Fruit fly (Drosophila melanogaster): ENCODE results near the gene Spp.

The Spp gene

dm6 chr2L:521940-522632 is 22.4 kb downstream of the Spp start (continued):
- TF ChIP-seq CG13287 (GFP tag; IDR thresholded peaks at IDR 0.05; ENCODE audit: partially characterized antibody) (no peak), CG7987 (GFP tag; optimal IDR thresholded peaks at IDR 0.05) (peak; percentile 60), cad (GFP tag; optimal IDR thresholded peaks at IDR 0.05) (no peak), phol (tag; optimal IDR thresholded peaks at IDR 0.05) (peak; percentile 88), CG17568 (GFP tag; optimal IDR thresholded peaks at IDR 0.05) (peak; percentile 54), H15 (GFP tag; IDR thresholded peaks at IDR 0.05) (peak; percentile 91), wdn (GFP tag; IDR thresholded peaks at IDR 0.05) (no peak), CG11504 (tag; optimal IDR thresholded peaks at IDR 0.05) (peak; percentile 77), caup (GFP tag; optimal IDR thresholded peaks at IDR 0.05; ENCODE audit: severe bottlenecking) (peak; percentile 0), CG15479 (GFP tag; optimal IDR thresholded peaks at IDR 0.05) (peak; percentile 93), pan (optimal IDR thresholded peaks at IDR 0.05) (peak in 1 of 2 experiments; percentile 72), pan (GFP tag; optimal IDR thresholded peaks at IDR 0.05 in 1 of 2, IDR thresholded peaks at IDR 0.05 in 1 of 2) (peak; percentile 44 to 93), CG14014 (GFP tag; IDR thresholded peaks at IDR 0.05) (peak; percentile 68), scrt (GFP tag; optimal IDR thresholded peaks at IDR 0.05) (peak; percentile 65), Sin3A (optimal IDR thresholded peaks at IDR 0.05) (no peak), Taf1 (GFP tag; IDR thresholded peaks at IDR 0.05) (no peak), eve (GFP tag; optimal IDR thresholded peaks at IDR 0.05) (peak in 1 of 2 experiments; percentile 87), CG43689 (GFP tag; IDR thresholded peaks at IDR 0.05) (peak; percentile 54), vvl (GFP tag; IDR thresholded peaks at IDR 0.05) (peak; percentile 93), pzg (GFP tag; optimal IDR thresholded peaks at IDR 0.05) (no peak), gcm (GFP tag; optimal IDR thresholded peaks at IDR 0.05) (peak; percentile 67), Hr3 (GFP tag; optimal IDR thresholded peaks at IDR 0.05) (peak; percentile 85), fd96Cb (tag; optimal IDR thresholded peaks at IDR 0.05) (peak; percentile 90), chinmo (GFP tag; IDR thresholded peaks at IDR 0.05; ENCODE audit: partially characterized antibody) (no peak), Poxn (GFP tag; IDR thresholded peaks at IDR 0.05) (no peak), CG5953 (GFP tag; IDR thresholded peaks at IDR 0.05) (peak; percentile 77), Gug (GFP tag; IDR thresholded peaks at IDR 0.05) (peak; percentile 79; the same call in 3 of the 4 replicates), Mad (GFP tag; optimal IDR thresholded peaks at IDR 0.05) (peak; percentile 18), CkIIα-i1 (GFP tag; IDR thresholded peaks at IDR 0.05) (no peak), Ssrp (tag; optimal IDR thresholded peaks at IDR 0.05) (peak; percentile 69), fru (optimal IDR thresholded peaks at IDR 0.05) (no peak), CG10462 (GFP tag; optimal IDR thresholded peaks at IDR 0.05) (peak; percentile 73), chm (GFP tag; IDR thresholded peaks at IDR 0.05) (peak; percentile 82), oc (tag; optimal IDR thresholded peaks at IDR 0.05) (peak; percentile 86), CG2889 (GFP tag; IDR thresholded peaks at IDR 0.05) (peak; percentile 72), knrl (GFP tag; IDR thresholded peaks at IDR 0.05; ENCODE audit: partially characterized antibody) (no peak), CG11696 (GFP tag; IDR thresholded peaks at IDR 0.05) (peak; percentile 53; the same call in 1 of the 2 replicates), CG4730 (GFP tag; IDR thresholded peaks at IDR 0.05) (peak; percentile 80), Dbx (GFP tag; IDR thresholded peaks at IDR 0.05) (no peak), CG33557 (GFP tag; optimal IDR thresholded peaks at IDR 0.05) (peak; percentile 49), ab (GFP tag; optimal IDR thresholded peaks at IDR 0.05) (peak; percentile 19), sqz (GFP tag; optimal IDR thresholded peaks at IDR 0.05) (no peak), bigmax (GFP tag; optimal IDR thresholded peaks at IDR 0.05) (no peak), CG13624 (GFP tag; optimal IDR thresholded peaks at IDR 0.05) (no peak), inv (GFP tag; IDR thresholded peaks at IDR 0.05; ENCODE audit: partially characterized antibody) (no peak), Scr (GFP tag; IDR thresholded peaks at IDR 0.05; ENCODE audit: partially characterized antibody) (no peak), CG13424 (tag; optimal IDR thresholded peaks at IDR 0.05) (peak; percentile 56), Mrtf (GFP tag; IDR thresholded peaks at IDR 0.05) (peak; percentile 61; the same call in 2 of the 3 replicates), sim (GFP tag; IDR thresholded peaks at IDR 0.05) (peak; percentile 57; the same call in 1 of the 2 replicates), CG18764 (GFP tag; optimal IDR thresholded peaks at IDR 0.05) (peak; percentile 53)

All from whole organism, embryonic.